Worm (Caenorhabditis elegans) whole organism, L1 larva: ENCODE data around the gene hil-3.

Experiments used
- irx-1 ChIP-seq: sonication (generic microtip); optimal IDR thresholded peaks from 2 replicates; lab custom pipeline; 2016; ENCODE audit warnings: missing genetic modification characterization, missing compliant biosample characterization
- lin-15B ChIP-seq: fragments of 150-350 bp; sonication (generic microtip); optimal IDR thresholded peaks from 3 replicates; lab custom pipeline; 2014; ENCODE audit warnings: missing biosample characterization, missing genetic modification characterization

DNA sequence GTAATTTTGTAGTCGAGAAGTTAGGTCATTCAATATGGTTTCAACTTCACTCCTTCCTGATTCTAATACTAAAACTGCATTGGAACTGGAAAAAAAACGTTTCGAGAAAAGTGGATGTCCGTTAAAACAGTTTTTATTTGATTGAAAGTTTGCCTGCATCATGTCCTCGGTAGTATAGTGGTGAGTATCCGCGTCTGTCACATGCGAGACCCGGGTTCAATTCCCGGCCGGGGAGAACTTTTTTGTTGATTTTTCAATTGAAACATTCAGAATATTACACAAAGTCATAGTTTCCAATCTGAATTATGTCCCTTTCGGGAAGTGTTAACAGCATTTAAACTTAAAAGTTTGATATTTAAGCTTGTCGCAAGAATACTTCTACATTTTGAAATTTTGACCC lies 10.0 kb upstream of the hil-3 start:
- TF ChIP-seq lin-15B (no peak), irx-1 (no peak)
